Worm (Caenorhabditis elegans): ENCODE results near the gene cpf-2.

Gene cpf-2

DNA sequence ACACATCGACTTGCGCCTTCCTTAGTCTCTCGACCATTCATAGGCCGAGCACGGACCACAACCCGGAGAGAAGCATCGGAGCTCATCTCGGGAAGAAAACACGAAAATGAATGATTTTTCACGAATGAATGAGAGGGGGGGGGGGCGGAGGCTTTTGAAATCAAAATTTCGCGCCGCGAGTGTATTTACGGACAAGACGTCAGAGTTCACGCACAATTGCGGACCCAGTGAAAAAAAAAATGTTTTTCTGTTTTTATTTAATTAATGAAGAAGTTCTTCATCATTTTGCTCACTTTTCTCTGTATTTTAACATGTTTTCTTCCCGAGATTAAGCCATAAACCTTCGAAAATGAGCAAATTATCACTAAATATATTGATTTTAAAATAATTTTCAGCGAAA lies 38.4 kb upstream of the cpf-2 start, which contains the start of the genes klp-19 and slc-36.1 (continued):
- TF ChIP-seq snpc-4 (GFP tag; optimal IDR thresholded peaks at IDR 0.05) (no peak), snpc-4 (tag; optimal IDR thresholded peaks at IDR 0.05) (no peak), lin-40 (tag; optimal IDR thresholded peaks at IDR 0.05) (no peak), madf-8 (GFP tag; conservative IDR thresholded peaks at IDR 0.05) (peak; percentile 52; the same call in 1 of the 2 replicates), F33H1.4 (GFP tag; IDR thresholded peaks at IDR 0.05) (peak; percentile 69), bed-2 (GFP tag; IDR thresholded peaks at IDR 0.05) (no peak), mxl-1 (tag; optimal IDR thresholded peaks at IDR 0.05) (no peak), F55B11.4 (tag; optimal IDR thresholded peaks at IDR 0.05; ENCODE audit: borderline replicate concordance, insufficient read depth) (no peak), let-526 (GFP tag; IDR thresholded peaks at IDR 0.05) (no peak), nfyb-1 (GFP tag; IDR thresholded peaks at IDR 0.05) (no peak), ets-4 (GFP tag; optimal IDR thresholded peaks at IDR 0.05) (no peak), lsy-27 (tag; optimal IDR thresholded peaks at IDR 0.05; ENCODE audit: borderline replicate concordance, insufficient read depth) (no peak), ztf-3 (GFP tag; optimal IDR thresholded peaks at IDR 0.05) (no peak), F49E8.2 (tag; optimal IDR thresholded peaks at IDR 0.05; ENCODE audit: insufficient read depth) (no peak), T07F8.4 (tag; optimal IDR thresholded peaks at IDR 0.05) (no peak), athp-1 (tag; optimal IDR thresholded peaks at IDR 0.05) (peak; percentile 53), zim-3 (tag; optimal IDR thresholded peaks at IDR 0.05) (no peak), attf-5 (GFP tag; optimal IDR thresholded peaks at IDR 0.05) (no peak), ztf-18 (tag; optimal IDR thresholded peaks at IDR 0.05) (no peak), ztf-26 (tag; optimal IDR thresholded peaks at IDR 0.05) (no peak), lir-1 (GFP tag; conservative IDR thresholded peaks at IDR 0.05) (no peak), K11D2.4 (GFP tag; IDR thresholded peaks at IDR 0.05) (no peak), gei-17 (GFP tag; optimal IDR thresholded peaks at IDR 0.05) (no peak), ztf-28 (GFP tag; IDR thresholded peaks at IDR 0.05) (no peak), egl-18 (GFP tag; IDR thresholded peaks at IDR 0.05) (no peak), Y95B8A.8 (GFP tag; IDR thresholded peaks at IDR 0.05) (no peak), ceh-100 (GFP tag; IDR thresholded peaks at IDR 0.05) (peak; percentile 48), T26A5.8 (tag; optimal IDR thresholded peaks at IDR 0.05) (no peak), F39B2.1 (GFP tag; IDR thresholded peaks at IDR 0.05) (no peak), F52B5.7 (tag; optimal IDR thresholded peaks at IDR 0.05) (no peak), chd-7 (tag; optimal IDR thresholded peaks at IDR 0.05) (no peak), ceh-91 (GFP tag; IDR thresholded peaks at IDR 0.05) (peak; percentile 66), efl-1 (GFP tag; optimal IDR thresholded peaks at IDR 0.05) (peak; percentile 88), akir-1 (GFP tag; optimal IDR thresholded peaks at IDR 0.05) (no peak), C17E4.6 (GFP tag; IDR thresholded peaks at IDR 0.05) (peak; percentile 37; the same call in 1 of the 2 replicates), D2030.7 (GFP tag; IDR thresholded peaks at IDR 0.05) (peak; percentile 86), dpff-1 (tag; optimal IDR thresholded peaks at IDR 0.05) (no peak), rpc-1 (optimal IDR thresholded peaks at IDR 0.05) (no peak), rpc-1 (tag; optimal IDR thresholded peaks at IDR 0.05) (no peak), tbp1 (GFP tag; optimal IDR thresholded peaks at IDR 0.05) (peak; percentile 11), sea-2 (GFP tag; IDR thresholded peaks at IDR 0.05) (no peak), ama-1 (optimal IDR thresholded peaks at IDR 0.05) (no peak), ama-1 (GFP tag; optimal IDR thresholded peaks at IDR 0.05) (no peak), sdz-38 (tag; optimal IDR thresholded peaks at IDR 0.05) (no peak), Y79H2A.3 (GFP tag; conservative IDR thresholded peaks at IDR 0.05) (no peak), lin-35 (GFP tag; optimal IDR thresholded peaks at IDR 0.05) (peak in 1 of 3 experiments; percentile 44), pbrm-1 (GFP tag; IDR thresholded peaks at IDR 0.05) (no peak), nfya-1 (tag; optimal IDR thresholded peaks at IDR 0.05; ENCODE audit: borderline replicate concordance, insufficient read depth) (no peak), ceh-27 (GFP tag; optimal IDR thresholded peaks at IDR 0.05) (no peak), ceh-40 (GFP tag; IDR thresholded peaks at IDR 0.05) (no peak), xnd-1 (tag; optimal IDR thresholded peaks at IDR 0.05) (peak; percentile 60)

Measured in whole organism, young adult.